Worm (Caenorhabditis elegans): ENCODE measurements around the gene btb-7.

ce11 chrII:1695861-1696260 lies 17.2 kb upstream of the btb-7 start, which contains the start of gene F58E1.13:
- TF ChIP-seq nhr-76 (tag; optimal IDR thresholded peaks at IDR 0.05) (no peak), mls-2 (tag; optimal IDR thresholded peaks at IDR 0.05) (no peak), nhr-237 (tag; optimal IDR thresholded peaks at IDR 0.05) (no peak), nhr-28 (tag; optimal IDR thresholded peaks at IDR 0.05) (no peak), unc-62 (GFP tag; optimal IDR thresholded peaks at IDR 0.05) (no peak), sem-2 (GFP tag; optimal IDR thresholded peaks at IDR 0.05) (no peak), zip-8 (tag; optimal IDR thresholded peaks at IDR 0.05) (no peak), cnd-1 (tag; optimal IDR thresholded peaks at IDR 0.05) (no peak), mab-5 (tag; optimal IDR thresholded peaks at IDR 0.05) (no peak)

All from whole organism, mixed stage, embryonic.